Worm (Caenorhabditis elegans) whole organism, mixed stage, embryonic: Measurements from ENCODE around the gene C07H6.2.

Experiments
- bed-3 ChIP-seq: fragments of 200-800 bp; sonication (Bioruptor generic); optimal IDR thresholded peaks from 3 replicates; lab custom pipeline; 2018; ENCODE audit warnings: mild to moderate bottlenecking, missing genetic modification characterization, moderate library complexity, missing compliant biosample characterization
- blmp-1 ChIP-seq: fragments of 150-350 bp; optimal IDR thresholded peaks from 2 replicates; lab custom pipeline; 2014; ENCODE audit warnings: missing biosample characterization, missing genetic modification characterization
- ceh-39 ChIP-seq: fragments of 150-350 bp; optimal IDR thresholded peaks from 2 replicates; lab custom pipeline; 2014; ENCODE audit warnings: missing biosample characterization, missing genetic modification characterization
- ceh-83 ChIP-seq: fragments of 200-800 bp; sonication (Bioruptor generic); optimal IDR thresholded peaks from 2 replicates; lab custom pipeline; 2018; ENCODE audit warnings: mild to moderate bottlenecking, missing genetic modification characterization, missing compliant biosample characterization
- ces-1 ChIP-seq: fragments of 150-350 bp; optimal IDR thresholded peaks from 2 replicates; lab custom pipeline; 2014; ENCODE audit warnings: missing biosample characterization, missing genetic modification reagents, missing genetic modification characterization
- cnd-1 ChIP-seq: fragments of 200-800 bp; sonication (Bioruptor generic); optimal IDR thresholded peaks from 2 replicates; lab custom pipeline; 2018; ENCODE audit warnings: mild to moderate bottlenecking, missing genetic modification characterization, missing compliant biosample characterization
- drap-1 ChIP-seq: fragments of 200-800 bp; sonication (Bioruptor generic); optimal IDR thresholded peaks from 3 replicates; lab custom pipeline; 2018; ENCODE audit warnings: mild to moderate bottlenecking, missing genetic modification characterization, missing compliant biosample characterization
- elt-1 ChIP-seq: sonication (generic microtip); optimal IDR thresholded peaks from 2 replicates; lab custom pipeline; 2017; ENCODE audit warnings: missing genetic modification characterization, mild to moderate bottlenecking, missing compliant biosample characterization, antibody characterized with exemption, moderate library complexity, borderline replicate concordance; ENCODE audit not compliant: insufficient read depth
- elt-3 ChIP-seq: fragments of 150-350 bp; optimal IDR thresholded peaks from 2 replicates; lab custom pipeline; 2014; ENCODE audit warnings: missing biosample characterization, missing genetic modification characterization
- ham-2 ChIP-seq: fragments of 200-800 bp; sonication (Bioruptor generic); optimal IDR thresholded peaks from 2 replicates; lab custom pipeline; 2018; ENCODE audit warnings: mild to moderate bottlenecking, missing genetic modification characterization, missing compliant biosample characterization
- hlh-1 ChIP-seq: fragments of 150-350 bp; optimal IDR thresholded peaks from 2 replicates; lab custom pipeline; 2014; ENCODE audit warnings: missing biosample characterization, missing genetic modification reagents, missing genetic modification characterization
- lin-13 ChIP-seq: fragments of 150-350 bp; optimal IDR thresholded peaks from 2 replicates; lab custom pipeline; 2014; ENCODE audit warnings: missing biosample characterization, missing genetic modification characterization
- lin-32 ChIP-seq: fragments of 200-800 bp; sonication (Bioruptor generic); optimal IDR thresholded peaks from 2 replicates; lab custom pipeline; 2018; ENCODE audit warnings: mild to moderate bottlenecking, missing genetic modification characterization, missing compliant biosample characterization
- mep-1 ChIP-seq: fragments of 150-350 bp; optimal IDR thresholded peaks from 2 replicates; lab custom pipeline; 2017; ENCODE audit warnings: missing biosample characterization, missing genetic modification reagents, missing genetic modification characterization, inconsistent platforms
- mls-2 ChIP-seq: sonication (generic microtip); optimal IDR thresholded peaks from 2 replicates; lab custom pipeline; 2016; ENCODE audit warnings: mild to moderate bottlenecking, missing genetic modification characterization, moderate library complexity, missing compliant biosample characterization
- nhr-2 ChIP-seq: fragments of 150-350 bp; optimal IDR thresholded peaks from 2 replicates; lab custom pipeline; 2014; ENCODE audit warnings: missing biosample characterization, missing genetic modification characterization
- nhr-237 ChIP-seq: fragments of 150-350 bp; optimal IDR thresholded peaks from 2 replicates; lab custom pipeline; 2014; ENCODE audit warnings: missing biosample characterization, missing genetic modification characterization
- pha-4 ChIP-seq: fragments of 150-350 bp; optimal IDR thresholded peaks from 2 replicates; lab custom pipeline; 2018; ENCODE audit warnings: missing biosample characterization, missing genetic modification reagents, missing genetic modification characterization
- snpc-4 ChIP-seq: fragments of 150-350 bp; optimal IDR thresholded peaks from 2 replicates; lab custom pipeline; 2014; ENCODE audit warnings: missing biosample characterization, missing genetic modification characterization
- sptf-1 ChIP-seq: sonication (generic microtip); optimal IDR thresholded peaks from 2 replicates; lab custom pipeline; 2017; ENCODE audit warnings: mild to moderate bottlenecking, missing genetic modification characterization, moderate library complexity, missing compliant biosample characterization
- tbx-8 ChIP-seq: fragments of 200-800 bp; sonication (Bioruptor generic); optimal IDR thresholded peaks from 2 replicates; lab custom pipeline; 2018; ENCODE audit warnings: mild to moderate bottlenecking, missing genetic modification characterization, moderate library complexity, missing compliant biosample characterization
- unc-120 ChIP-seq: sonication (generic microtip); optimal IDR thresholded peaks from 2 replicates; lab custom pipeline; 2017; ENCODE audit warnings: missing genetic modification characterization, missing compliant biosample characterization; ENCODE audit not compliant: poor library complexity, severe bottlenecking
- unc-39 ChIP-seq: fragments of 150-350 bp; optimal IDR thresholded peaks from 2 replicates; lab custom pipeline; 2014; ENCODE audit warnings: missing biosample characterization, missing genetic modification characterization
- unc-62 ChIP-seq: fragments of 150-350 bp; optimal IDR thresholded peaks from 2 replicates; lab custom pipeline; 2014; ENCODE audit warnings: missing biosample characterization, missing genetic modification reagents, missing genetic modification characterization
- zip-8 ChIP-seq: fragments of 150-350 bp; optimal IDR thresholded peaks from 2 replicates; lab custom pipeline; 2014; ENCODE audit warnings: missing biosample characterization, missing genetic modification characterization
- ztf-11 ChIP-seq: fragments of 150-350 bp; optimal IDR thresholded peaks from 2 replicates; lab custom pipeline; 2014; ENCODE audit warnings: missing biosample characterization, missing genetic modification characterization

C07H6.2 gene

ce11 chrIII:7565247-7565646, 44.4 kb downstream of the C07H6.2 start, which contains the start of gene ttr-8:
Gene ttr-8 (minus strand): TSS chrIII:7565347.
- TF ChIP-seq ceh-39 = no peak
- TF ChIP-seq lin-32 (GFP tag; lab: Kevin White, UChicago) = no peak
- TF ChIP-seq ceh-83 (GFP tag; lab: Kevin White, UChicago) = no peak
- TF ChIP-seq snpc-4 (tag; lab: Kevin White, UChicago) = no peak
- no peak for TF ChIP-seq hlh-1
- no peak for TF ChIP-seq unc-39 (tag; lab: Kevin White, UChicago)
- no peak for TF ChIP-seq blmp-1 (tag; lab: Kevin White, UChicago)
- no peak for TF ChIP-seq elt-1 (tag; lab: Kevin White, UChicago)
- no peak for TF ChIP-seq ces-1
- no peak for TF ChIP-seq unc-120 (tag; lab: Kevin White, UChicago)
- no peak for TF ChIP-seq nhr-2 (tag; lab: Kevin White, UChicago)
- TF ChIP-seq ztf-11 (tag; lab: Kevin White, UChicago) = no peak

ce11 chrIII:7566098-7566497, 45.3 kb downstream of the C07H6.2 start, which contains the start of gene ttr-32:
Gene ttr-32 (plus strand): TSS chrIII:7566411.
- TF ChIP-seq bed-3 (no peak), nhr-2 (tag; lab: Kevin White, UChicago) (no peak)

ce11 chrIII:7570083-7570695, 49.4 kb downstream of the C07H6.2 start, which contains the start of gene R13A5.7:
Gene R13A5.7 (minus strand): TSS chrIII:7570133.
- peak; percentile 46 for TF ChIP-seq nhr-2 (tag; lab: Kevin White, UChicago)
- TF ChIP-seq drap-1 (GFP tag; lab: Kevin White, UChicago) = peak; percentile 75
- TF ChIP-seq ces-1 = peak; percentile 76
- TF ChIP-seq cnd-1 (tag; lab: Kevin White, UChicago) = peak; percentile 3
- peak; percentile 92 for TF ChIP-seq unc-120 (tag; lab: Kevin White, UChicago)
- TF ChIP-seq mls-2 (tag; lab: Kevin White, UChicago) = peak; percentile 62
- peak; percentile 2 for TF ChIP-seq nhr-237
- TF ChIP-seq elt-3 = no peak
- no peak for TF ChIP-seq blmp-1 (tag; lab: Kevin White, UChicago)
- TF ChIP-seq ceh-39 = peak; percentile 19
- peak; percentile 17 for TF ChIP-seq tbx-8 (GFP tag; lab: Kevin White, UChicago)
- peak; percentile 67 for TF ChIP-seq sptf-1 (tag; lab: Kevin White, UChicago)
- peak; percentile 81 for TF ChIP-seq ham-2
- TF ChIP-seq zip-8 (tag; lab: Kevin White, UChicago) = no peak
- peak; percentile 27 for TF ChIP-seq hlh-1
- TF ChIP-seq pha-4 = peak; percentile 13
- peak; percentile 37 for TF ChIP-seq mep-1 (tag; lab: Kevin White, UChicago)
- no peak for TF ChIP-seq lin-13 (tag; lab: Kevin White, UChicago)
- TF ChIP-seq unc-62 = peak; percentile 84
- TF ChIP-seq, all 35 proteins: peak for 15
